Worm (Caenorhabditis elegans) whole organism, late embryonic: ENCODE measurements around the gene twk-25.

Source experiments
- ama-1 ChIP-seq: fragments of 150-350 bp; optimal IDR thresholded peaks from 2 replicates; lab custom pipeline; 2014
- ceh-14 ChIP-seq: sonication (generic microtip); optimal IDR thresholded peaks from 2 replicates; lab custom pipeline; 2016; ENCODE audit warnings: missing genotype, missing genetic modification characterization, missing compliant biosample characterization
- fax-1 ChIP-seq: sonication (generic microtip); optimal IDR thresholded peaks from 2 replicates; lab custom pipeline; 2016; ENCODE audit warnings: missing genotype, missing genetic modification characterization, missing compliant biosample characterization
- fkh-10 ChIP-seq: fragments of 150-350 bp; optimal IDR thresholded peaks from 2 replicates; lab custom pipeline; 2014; ENCODE audit warnings: missing biosample characterization, missing genetic modification reagents, missing genetic modification characterization
- unc-55 ChIP-seq: sonication (generic microtip); optimal IDR thresholded peaks from 2 replicates; lab custom pipeline; 2017; ENCODE audit warnings: missing biosample characterization, missing genetic modification reagents, missing genetic modification characterization

DNA sequence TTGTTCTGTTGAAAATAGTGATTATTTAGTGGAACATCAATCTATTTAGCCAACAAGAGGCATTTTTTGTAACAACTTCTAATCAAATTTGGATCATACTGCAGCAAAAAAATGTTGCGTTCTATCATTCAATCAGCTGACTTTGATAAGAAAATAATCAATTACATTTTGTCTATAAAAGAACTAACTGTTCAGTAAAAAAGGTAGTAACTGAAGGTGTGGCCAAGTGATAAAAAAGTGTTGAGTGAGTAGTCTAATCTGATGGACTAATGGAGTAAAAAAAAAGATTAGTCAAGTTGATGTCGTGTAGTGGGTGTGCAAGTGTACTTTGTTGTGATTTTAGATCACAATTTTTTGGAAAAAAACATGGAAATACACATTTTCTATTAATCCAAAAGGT, 12.2 kb upstream of the twk-25 start:
- no peak for TF ChIP-seq unc-55 (GFP tag; lab: Kevin White, UChicago)
- TF ChIP-seq ama-1 (lab: Kevin White, UChicago), result no peak
- TF ChIP-seq ceh-14 (tag; lab: Kevin White, UChicago), result no peak
- TF ChIP-seq fax-1, result no peak
- TF ChIP-seq fkh-10, result no peak
